Fruit fly (Drosophila melanogaster) whole organism, adult: ENCODE results near the gene RpS7.

Experiments used
- CG11617 ChIP-seq: fragments of 200-800 bp; sonication (Bioruptor generic); optimal IDR thresholded peaks from 2 replicates; lab custom pipeline; 2017; ENCODE audit warnings: mild to moderate bottlenecking, missing biosample characterization, missing genetic modification reagents, missing genetic modification characterization
- CG12768 ChIP-seq: fragments of 200-800 bp; sonication (Bioruptor generic); optimal IDR thresholded peaks from 2 replicates; lab custom pipeline; 2017; ENCODE audit warnings: missing biosample characterization, missing genetic modification characterization, mild to moderate bottlenecking, moderate library complexity, missing genetic modification reagents
- CG14711 ChIP-seq: fragments of 200-800 bp; sonication (Bioruptor generic); optimal IDR thresholded peaks from 2 replicates; lab custom pipeline; 2018; ENCODE audit warnings: missing biosample characterization, mild to moderate bottlenecking, missing genetic modification characterization, moderate library complexity
- CG1620 ChIP-seq: fragments of 200-800 bp; sonication (Bioruptor generic); optimal IDR thresholded peaks from 2 replicates; lab custom pipeline; 2016; ENCODE audit warnings: missing biosample characterization, missing genetic modification characterization
- CG33017 ChIP-seq: fragments of 200-800 bp; sonication (Bioruptor generic); optimal IDR thresholded peaks from 2 replicates; lab custom pipeline; 2018; ENCODE audit warnings: missing biosample characterization, mild to moderate bottlenecking, missing genetic modification characterization, moderate library complexity
- CG5204 ChIP-seq: fragments of 200-800 bp; sonication (Bioruptor generic); optimal IDR thresholded peaks from 2 replicates; lab custom pipeline; 2016; ENCODE audit warnings: missing biosample characterization, missing genetic modification characterization
- CG7045 ChIP-seq: fragments of 200-800 bp; sonication (Bioruptor generic); optimal IDR thresholded peaks from 2 replicates; lab custom pipeline; 2017; ENCODE audit warnings: missing biosample characterization, mild to moderate bottlenecking, missing genetic modification characterization
- CG7101 ChIP-seq: fragments of 200-800 bp; sonication (Bioruptor generic); optimal IDR thresholded peaks from 2 replicates; lab custom pipeline; 2018; ENCODE audit warnings: missing biosample characterization, mild to moderate bottlenecking, missing genetic modification characterization, moderate library complexity
- Clk ChIP-seq: fragments of 200-800 bp; sonication (Bioruptor generic); optimal IDR thresholded peaks from 2 replicates; lab custom pipeline; 2017; ENCODE audit warnings: missing biosample characterization, missing genetic modification characterization
- Crg-1 ChIP-seq: fragments of 200-800 bp; sonication (Bioruptor generic); optimal IDR thresholded peaks from 2 replicates; lab custom pipeline; 2016; ENCODE audit warnings: missing biosample characterization, missing genetic modification characterization
- Mnt ChIP-seq: fragments of 200-800 bp; sonication (Bioruptor generic); optimal IDR thresholded peaks from 2 replicates; lab custom pipeline; 2016; ENCODE audit warnings: missing biosample characterization, mild to moderate bottlenecking, missing genetic modification characterization
- bab1 ChIP-seq: fragments of 200-800 bp; sonication (Bioruptor generic); optimal IDR thresholded peaks from 3 replicates; lab custom pipeline; 2019; ENCODE audit warnings: missing biosample characterization, mild to moderate bottlenecking, missing genetic modification characterization, moderate library complexity
- cic ChIP-seq: fragments of 200-800 bp; sonication (Bioruptor generic); optimal IDR thresholded peaks from 2 replicates; lab custom pipeline; 2017; ENCODE audit warnings: missing biosample characterization, mild to moderate bottlenecking, missing genetic modification characterization, moderate library complexity
- cnc ChIP-seq, 2 experiments: fragments of >200 bp; optimal IDR thresholded peaks; 2 replicates each; lab custom pipeline; 2017
- kay ChIP-seq: fragments of 200-800 bp; sonication (Bioruptor generic); peaks from one replicate; lab custom pipeline; 2016; ENCODE audit warnings: missing biosample characterization, missing genetic modification characterization, borderline replicate concordance
- ovo ChIP-seq: fragments of 200-800 bp; sonication (Bioruptor generic); optimal IDR thresholded peaks from 2 replicates; lab custom pipeline; 2016; ENCODE audit warnings: missing biosample characterization, missing genetic modification characterization
- pad ChIP-seq: fragments of 200-800 bp; sonication (Bioruptor generic); optimal IDR thresholded peaks from 3 replicates; lab custom pipeline; 2017; ENCODE audit warnings: missing biosample characterization, missing genetic modification characterization, mild to moderate bottlenecking, moderate library complexity, missing genetic modification reagents
- tj ChIP-seq: fragments of 200-800 bp; sonication (Bioruptor generic); optimal IDR thresholded peaks from 3 replicates; lab custom pipeline; 2017; ENCODE audit warnings: missing biosample characterization, mild to moderate bottlenecking, missing genetic modification characterization, moderate library complexity

The RpS7 gene

dm6 chr3R:30160312-30160942 lies 48.4 kb downstream of the RpS7 start, which contains the start of gene CG11498:
TSS of gene CG11498 (minus strand) at chr3R:30160473.
- TF ChIP-seq CG14711, result no peak
- no peak for TF ChIP-seq CG7045
- no peak for TF ChIP-seq ovo
- no peak for TF ChIP-seq bab1
- no peak for TF ChIP-seq cic (GFP tag; lab: Kevin White, UChicago)
- no peak for TF ChIP-seq CG33017 (tag; lab: Kevin White, UChicago)
- TF ChIP-seq kay (GFP tag; lab: Kevin White, UChicago), result no peak
- no peak for TF ChIP-seq CG5204 (GFP tag; lab: Kevin White, UChicago)
- TF ChIP-seq Crg-1 (GFP tag; lab: Kevin White, UChicago), result no peak
- no peak for TF ChIP-seq cnc (optimal IDR thresholded peaks at IDR 0.05; lab: Kevin White, UChicago)
- no peak for TF ChIP-seq pad
- no peak for TF ChIP-seq Clk
- TF ChIP-seq CG1620 (GFP tag; lab: Kevin White, UChicago), result no peak
- TF ChIP-seq tj, result no peak
- no peak for TF ChIP-seq Mnt (GFP tag; lab: Kevin White, UChicago)
- no peak for TF ChIP-seq CG12768 (GFP tag; lab: Kevin White, UChicago)
- TF ChIP-seq CG7101 (tag; lab: Kevin White, UChicago), result no peak
- TF ChIP-seq CG11617 (GFP tag; lab: Kevin White, UChicago), result no peak
